Worm (Caenorhabditis elegans) whole organism, L4 larva: Measurements from ENCODE around the gene tdo-2.

Source experiments
- D1046.2 ChIP-seq: fragments of 200-800 bp; sonication (Bioruptor generic); IDR thresholded peaks from 2 replicates; pipeline ENCODE4 v1.3.6; 2022; ENCODE audit warnings: missing genetic modification characterization, missing compliant biosample characterization
- F44E2.7 ChIP-seq: fragments of 200-800 bp; sonication (Bioruptor generic); IDR thresholded peaks from 2 replicates; pipeline ENCODE4 v2.1.2; 2022; ENCODE audit warnings: missing genetic modification characterization, missing compliant biosample characterization
- T26A8.4 ChIP-seq: fragments of 200-800 bp; sonication (Bioruptor generic); IDR thresholded peaks from 2 replicates; pipeline ENCODE4 v1.3.6; 2022; ENCODE audit warnings: missing genetic modification characterization, missing compliant biosample characterization
- Y48G9A.11 ChIP-seq: fragments of 200-800 bp; sonication (Bioruptor generic); IDR thresholded peaks from 2 replicates; pipeline ENCODE4 v1.3.6; 2022; ENCODE audit warnings: missing genetic modification reagents, missing genetic modification characterization, missing compliant biosample characterization
- Y5F2A.4 ChIP-seq: fragments of 200-800 bp; sonication (Bioruptor generic); optimal IDR thresholded peaks from 2 replicates; lab custom pipeline; 2018; ENCODE audit warnings: mild to moderate bottlenecking, missing genetic modification characterization, missing compliant biosample characterization
- ZK546.5 ChIP-seq, 2 experiments: sonication (generic microtip); optimal IDR thresholded peaks; 2 replicates each; lab custom pipeline; 2017; ENCODE audit warnings: missing biosample characterization in 2 of 2, missing genetic modification characterization in 2 of 2
- aha-1 ChIP-seq: fragments of 150-350 bp; peaks from one replicate; lab custom pipeline; 2014; ENCODE audit warnings: missing biosample characterization, missing genetic modification characterization
- ama-1 ChIP-seq: fragments of 150-350 bp; optimal IDR thresholded peaks from 2 replicates; lab custom pipeline; 2014; ENCODE audit warnings: inconsistent platforms, mixed read lengths
- arid-1 ChIP-seq: fragments of 200-800 bp; sonication (Bioruptor generic); conservative IDR thresholded peaks from 2 replicates; pipeline ENCODE4 v1.3.6; 2022; ENCODE audit warnings: missing genetic modification reagents, missing genetic modification characterization, missing compliant biosample characterization
- ceh-20 ChIP-seq: fragments of 200-800 bp; sonication (Bioruptor generic); IDR thresholded peaks from 2 replicates; pipeline ENCODE4 v1.3.6; 2022; ENCODE audit warnings: missing genetic modification reagents, missing genetic modification characterization, missing compliant biosample characterization
- ceh-28 ChIP-seq: fragments of 150-350 bp; optimal IDR thresholded peaks from 2 replicates; lab custom pipeline; 2014; ENCODE audit warnings: missing biosample characterization, missing genetic modification reagents, missing genetic modification characterization
- ceh-62 ChIP-seq: sonication (generic microtip); optimal IDR thresholded peaks from 2 replicates; lab custom pipeline; 2017; ENCODE audit warnings: missing biosample characterization, missing genetic modification characterization
- ctbp-1 ChIP-seq: fragments of 200-800 bp; sonication (Bioruptor generic); IDR thresholded peaks from 2 replicates; pipeline ENCODE4 v1.3.6; 2022; ENCODE audit warnings: missing genetic modification reagents, missing genetic modification characterization, missing compliant biosample characterization
- daf-16 ChIP-seq, 3 experiments: sonication (generic microtip); optimal IDR thresholded peaks; 2 replicates each; lab custom pipeline; 2016 to 2017; ENCODE audit warnings: missing genetic modification characterization in 3 of 3, missing genetic modification reagents in 3 of 3, mild to moderate bottlenecking in 2 of 3, missing compliant biosample characterization in 2 of 3, missing biosample characterization in 1 of 3, moderate library complexity in 1 of 3
- dmd-6 ChIP-seq: fragments of 200-800 bp; sonication (Bioruptor generic); IDR thresholded peaks from 2 replicates; pipeline ENCODE4 v1.3.6; 2022; ENCODE audit warnings: missing genetic modification reagents, missing genetic modification characterization, missing compliant biosample characterization
- dpl-1 ChIP-seq: fragments of 150-350 bp; optimal IDR thresholded peaks from 2 replicates; lab custom pipeline; 2014; ENCODE audit warnings: missing biosample characterization, missing genetic modification reagents, missing genetic modification characterization
- dve-1 ChIP-seq: sonication (generic microtip); optimal IDR thresholded peaks from 2 replicates; lab custom pipeline; 2017; ENCODE audit warnings: antibody characterized with exemption, mild to moderate bottlenecking, missing genetic modification characterization, missing compliant biosample characterization; ENCODE audit not compliant: insufficient read depth
- hif-1 ChIP-seq, 2 experiments: sonication (generic microtip); optimal IDR thresholded peaks; 2 replicates each; lab custom pipeline; 2016 to 2017; ENCODE audit warnings: missing compliant biosample characterization in 2 of 2, missing genetic modification characterization in 2 of 2, missing genetic modification reagents in 2 of 2, missing genotype in 2 of 2, mild to moderate bottlenecking in 1 of 2
- hlh-11 ChIP-seq: fragments of 200-800 bp; sonication (Bioruptor generic); optimal IDR thresholded peaks from 2 replicates; lab custom pipeline; 2018; ENCODE audit warnings: mild to moderate bottlenecking, missing genetic modification characterization, missing compliant biosample characterization
- hlh-30 ChIP-seq: sonication (generic microtip); optimal IDR thresholded peaks from 2 replicates; lab custom pipeline; 2017; ENCODE audit warnings: antibody characterized with exemption, mild to moderate bottlenecking, missing genetic modification characterization, missing compliant biosample characterization; ENCODE audit not compliant: insufficient read depth
- hmg-1.1 ChIP-seq: fragments of 200-800 bp; sonication (Bioruptor generic); IDR thresholded peaks from 2 replicates; pipeline ENCODE4 v1.3.6; 2022; ENCODE audit warnings: missing genetic modification reagents, missing genetic modification characterization, missing compliant biosample characterization
- lin-1 ChIP-seq: fragments of 200-800 bp; sonication (Bioruptor generic); IDR thresholded peaks from 2 replicates; pipeline ENCODE4 v1.3.6; 2022; ENCODE audit warnings: missing genetic modification reagents, missing genetic modification characterization, missing compliant biosample characterization
- lin-29 ChIP-seq: fragments of 200-800 bp; sonication (Bioruptor generic); IDR thresholded peaks from 2 replicates; pipeline ENCODE4 v1.3.6; 2022; ENCODE audit warnings: missing genetic modification reagents, missing genetic modification characterization, missing compliant biosample characterization
- lin-38 ChIP-seq: fragments of 200-800 bp; sonication (Bioruptor generic); IDR thresholded peaks from 2 replicates; pipeline ENCODE4 v1.3.6; 2022; ENCODE audit warnings: missing genetic modification reagents, missing genetic modification characterization, missing compliant biosample characterization
- lin-39 ChIP-seq: fragments of 150-350 bp; optimal IDR thresholded peaks from 2 replicates; lab custom pipeline; 2014; ENCODE audit warnings: missing biosample characterization, missing genetic modification reagents, missing genetic modification characterization
- mdl-1 ChIP-seq, 2 experiments: fragments of 150-350 bp in 1 of 2; sonication (generic microtip) in 1 of 2; optimal IDR thresholded peaks; 2 replicates each; lab custom pipeline; 2014 to 2017; ENCODE audit warnings: missing biosample characterization in 2 of 2, missing genetic modification characterization in 2 of 2
- mdt-29 ChIP-seq: fragments of 200-800 bp; sonication (Bioruptor generic); IDR thresholded peaks from 2 replicates; pipeline ENCODE4 v1.3.6; 2022; ENCODE audit warnings: missing genetic modification reagents, missing genetic modification characterization, missing compliant biosample characterization
- mep-1 ChIP-seq: fragments of 150-350 bp; sonication (generic microtip); optimal IDR thresholded peaks from 3 replicates; lab custom pipeline; 2014; ENCODE audit warnings: missing biosample characterization, missing genetic modification characterization
- mxl-3 ChIP-seq: fragments of 200-800 bp; sonication (Bioruptor generic); optimal IDR thresholded peaks from 2 replicates; lab custom pipeline; 2018; ENCODE audit warnings: mild to moderate bottlenecking, missing genetic modification characterization, missing compliant biosample characterization
- nhr-10 ChIP-seq: fragments of 150-350 bp; optimal IDR thresholded peaks from 2 replicates; lab custom pipeline; 2014; ENCODE audit warnings: missing biosample characterization, missing genetic modification characterization
- nhr-102 ChIP-seq: sonication (generic microtip); optimal IDR thresholded peaks from 2 replicates; lab custom pipeline; 2016; ENCODE audit warnings: mild to moderate bottlenecking, missing genetic modification characterization, moderate library complexity, missing compliant biosample characterization
- nhr-11 ChIP-seq: fragments of 150-350 bp; optimal IDR thresholded peaks from 2 replicates; lab custom pipeline; 2014; ENCODE audit warnings: missing biosample characterization, missing genetic modification characterization
- nhr-111 ChIP-seq: fragments of 200-800 bp; sonication (Bioruptor generic); optimal IDR thresholded peaks from 2 replicates; lab custom pipeline; 2018; ENCODE audit warnings: mild to moderate bottlenecking, missing genetic modification characterization, missing compliant biosample characterization
- nhr-41 ChIP-seq: fragments of 200-800 bp; sonication (Bioruptor generic); IDR thresholded peaks from 2 replicates; pipeline ENCODE4 v1.3.6; 2022; ENCODE audit warnings: missing genetic modification reagents, missing genetic modification characterization, missing compliant biosample characterization
- nhr-48 ChIP-seq: sonication (generic microtip); optimal IDR thresholded peaks from 2 replicates; lab custom pipeline; 2016; ENCODE audit warnings: mild to moderate bottlenecking, missing genetic modification characterization, missing compliant biosample characterization
- nhr-6 ChIP-seq: fragments of 150-350 bp; optimal IDR thresholded peaks from 2 replicates; lab custom pipeline; 2014; ENCODE audit warnings: missing biosample characterization, missing genetic modification characterization
- nhr-77 ChIP-seq: fragments of 150-350 bp; optimal IDR thresholded peaks from 2 replicates; lab custom pipeline; 2014; ENCODE audit warnings: missing biosample characterization, missing genetic modification characterization
- pqm-1 ChIP-seq: sonication (generic microtip); optimal IDR thresholded peaks from 2 replicates; lab custom pipeline; 2017; ENCODE audit warnings: missing biosample characterization, missing genetic modification characterization
- rbr-2 ChIP-seq: sonication (generic microtip); optimal IDR thresholded peaks from 2 replicates; lab custom pipeline; 2016; ENCODE audit warnings: missing genotype, missing genetic modification characterization, missing compliant biosample characterization
- saeg-2 ChIP-seq: fragments of 200-800 bp; sonication (Bioruptor generic); IDR thresholded peaks from 2 replicates; pipeline ENCODE4 v1.3.6; 2022; ENCODE audit warnings: missing genetic modification reagents, missing genetic modification characterization, missing compliant biosample characterization
- set-16 ChIP-seq: fragments of 200-800 bp; sonication (Bioruptor generic); IDR thresholded peaks from 2 replicates; pipeline ENCODE4 v1.3.6; 2022; ENCODE audit warnings: missing genetic modification reagents, missing genetic modification characterization, missing compliant biosample characterization
- spr-1 ChIP-seq: sonication (generic microtip); optimal IDR thresholded peaks from 2 replicates; lab custom pipeline; 2016; ENCODE audit warnings: mild to moderate bottlenecking, missing genetic modification characterization, missing compliant biosample characterization
- tra-1 ChIP-seq: fragments of 200-800 bp; sonication (Bioruptor generic); IDR thresholded peaks from 2 replicates; pipeline ENCODE4 v1.3.6; 2022; ENCODE audit warnings: missing genetic modification reagents, missing genetic modification characterization, missing compliant biosample characterization
- vab-7 ChIP-seq: fragments of 200-800 bp; sonication (Bioruptor generic); IDR thresholded peaks from 2 replicates; pipeline ENCODE4 v1.3.6; 2022; ENCODE audit warnings: missing genetic modification reagents, missing genetic modification characterization, missing compliant biosample characterization
- zip-2 ChIP-seq: fragments of 150-350 bp; optimal IDR thresholded peaks from 2 replicates; lab custom pipeline; 2014; ENCODE audit warnings: missing biosample characterization, missing genetic modification characterization
- ztf-7 ChIP-seq: fragments of 150-350 bp; optimal IDR thresholded peaks from 2 replicates; lab custom pipeline; 2014; ENCODE audit warnings: missing biosample characterization, missing genetic modification characterization

tdo-2 gene

DNA sequence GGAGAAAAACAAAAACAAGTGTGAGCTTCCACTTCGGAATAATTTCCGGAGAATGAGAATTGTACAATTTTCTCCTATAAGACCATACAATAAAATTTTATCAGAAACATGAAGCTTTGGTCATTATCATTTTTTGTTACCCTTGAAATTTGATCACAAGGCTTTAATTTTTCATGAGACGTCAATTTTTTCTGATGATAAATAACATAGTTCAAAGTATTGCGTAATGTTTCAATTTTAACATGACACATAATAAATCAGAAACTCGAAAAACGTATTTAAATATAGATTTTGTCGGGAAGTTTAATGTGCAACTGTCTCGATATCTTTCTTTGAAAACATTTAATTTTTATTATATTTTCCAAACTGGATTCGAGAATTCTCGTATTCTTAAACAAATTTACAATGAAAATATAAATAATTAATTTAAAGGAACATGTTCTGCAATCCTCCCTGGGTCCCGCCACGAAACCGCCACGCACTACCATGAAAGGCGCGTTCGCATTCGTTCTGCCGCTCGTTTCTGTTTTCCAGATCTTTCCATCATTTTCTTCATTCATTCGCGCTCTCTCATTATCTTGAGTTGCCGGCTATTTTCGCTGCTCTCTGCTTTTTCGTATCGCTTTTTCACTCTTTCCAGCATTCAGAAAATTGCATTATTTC is 19.2 kb upstream of the tdo-2 start (continued):
- no peak for TF ChIP-seq vab-7 (GFP tag; lab: Robert Waterston, UW)
- TF ChIP-seq lin-38 (GFP tag; lab: Robert Waterston, UW), result peak; percentile 43; the same call in 1 of the 2 replicates
- TF ChIP-seq nhr-77, result peak; percentile 36
- TF ChIP-seq daf-16 (GFP tag; optimal IDR thresholded peaks at IDR 0.05; lab: Kevin White, UChicago), result no peak
- peak; percentile 78 for TF ChIP-seq daf-16 (tag; optimal IDR thresholded peaks at IDR 0.05; lab: Kevin White, UChicago)
- no peak for TF ChIP-seq ZK546.5 (tag; optimal IDR thresholded peaks at IDR 0.05; lab: Kevin White, UChicago)
- TF ChIP-seq Y48G9A.11, result peak; percentile 57; the same call in 1 of the 2 replicates
- TF ChIP-seq nhr-10 (tag; lab: Kevin White, UChicago), result no peak
- peak; percentile 58 for TF ChIP-seq ceh-20 (GFP tag; lab: Robert Waterston, UW)
- 0 out of 2 replicates have a peak, but pooled peaks have one; percentile 33 for TF ChIP-seq dmd-6
- TF ChIP-seq nhr-41 (GFP tag; lab: Robert Waterston, UW), result no peak
- no peak for TF ChIP-seq set-16 (GFP tag; lab: Robert Waterston, UW)
- TF ChIP-seq hlh-11, result peak; percentile 24
- no peak for TF ChIP-seq ama-1

DNA sequence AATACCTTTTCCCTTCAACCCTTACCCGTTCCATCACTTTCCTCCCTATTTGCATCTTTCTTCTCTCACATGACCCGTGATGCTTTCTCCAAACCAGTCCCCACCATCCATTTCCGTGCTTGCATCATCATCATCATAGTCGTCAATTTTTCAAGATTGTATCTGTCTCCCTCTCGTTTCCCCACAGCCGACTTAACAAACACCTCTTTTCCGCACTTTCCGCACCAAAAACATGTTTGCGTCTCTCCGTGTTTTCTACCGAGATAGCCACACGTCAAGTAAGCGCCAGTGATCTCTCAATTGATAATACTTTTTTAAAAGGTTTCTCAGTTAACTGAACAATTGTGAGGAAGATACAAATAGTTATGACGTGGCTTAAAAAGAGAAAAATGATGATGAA is 18.3 kb upstream of the tdo-2 start:
- TF ChIP-seq nhr-48 (tag; lab: Kevin White, UChicago) (peak; percentile 84), mxl-3 (GFP tag; lab: Kevin White, UChicago) (peak; percentile 83), arid-1 (GFP tag; lab: Robert Waterston, UW) (peak; percentile 9; the same call in 1 of the 2 replicates), nhr-6 (tag; lab: Kevin White, UChicago) (peak; percentile 34), mep-1 (tag; lab: Kevin White, UChicago) (peak; percentile 85), nhr-102 (tag; lab: Kevin White, UChicago) (peak; percentile 24), D1046.2 (GFP tag; lab: Robert Waterston, UW) (no peak), mdt-29 (no peak), ctbp-1 (GFP tag; lab: Robert Waterston, UW) (peak; percentile 63; the same call in 1 of the 2 replicates), dve-1 (tag; lab: Kevin White, UChicago) (peak; percentile 91), aha-1 (peak; percentile 70), Y5F2A.4 (GFP tag; lab: Kevin White, UChicago) (no peak), hlh-11 (peak; percentile 93), hmg-1.1 (GFP tag; lab: Robert Waterston, UW) (peak; percentile 45; the same call in 1 of the 2 replicates), set-16 (GFP tag; lab: Robert Waterston, UW) (no peak), lin-29 (GFP tag; lab: Robert Waterston, UW) (no peak), nhr-11 (tag; lab: Kevin White, UChicago) (peak; percentile 64), ceh-20 (GFP tag; lab: Robert Waterston, UW) (peak; percentile 67), rbr-2 (tag; lab: Kevin White, UChicago) (peak; percentile 66), mdl-1 (tag; optimal IDR thresholded peaks at IDR 0.05; lab: Kevin White, UChicago) (peak; percentile 13 to 81), ztf-7 (tag; lab: Kevin White, UChicago) (peak; percentile 86), zip-2 (tag; lab: Kevin White, UChicago) (peak; percentile 14), ceh-28 (peak; percentile 0), hlh-30 (tag; lab: Kevin White, UChicago) (peak; percentile 93), lin-1 (0 out of 2 replicates have a peak, but pooled peaks have one; percentile 40), saeg-2 (GFP tag; lab: Robert Waterston, UW) (0 out of 2 replicates have a peak, but pooled peaks have one; percentile 54), dmd-6 (peak; percentile 46; the same call in 1 of the 2 replicates), tra-1 (GFP tag; lab: Robert Waterston, UW) (0 out of 2 replicates have a peak, but pooled peaks have one; percentile 11), spr-1 (tag; lab: Kevin White, UChicago) (peak; percentile 54), daf-16 (GFP tag; optimal IDR thresholded peaks at IDR 0.05; lab: Kevin White, UChicago) (peak in 1 of 2 experiments; percentile 69), daf-16 (tag; optimal IDR thresholded peaks at IDR 0.05; lab: Kevin White, UChicago) (peak; percentile 90), dpl-1 (GFP tag; lab: Kevin White, UChicago) (peak; percentile 31), nhr-111 (no peak), ceh-62 (tag; lab: Kevin White, UChicago) (no peak), F44E2.7 (GFP tag; lab: Robert Waterston, UW) (no peak), pqm-1 (tag; lab: Kevin White, UChicago) (no peak), hif-1 (tag; optimal IDR thresholded peaks at IDR 0.05; lab: Kevin White, UChicago) (peak in 1 of 2 experiments; percentile 53), lin-39 (peak; percentile 64), T26A8.4 (peak; percentile 67; the same call in 1 of the 2 replicates)
